Worm (Caenorhabditis elegans): Measurements from ENCODE around the gene Y51A2D.21.
A peak's percentile ranks its signal among the peaks of the same experiment; 100 is the strongest.

The Y51A2D.21 gene

ce11 chrV:18556488-18556887, 15.1 kb upstream of the Y51A2D.21 start, which contains the start of the genes ttr-24 and ttr-25:
ttr-24 (minus strand) TSS chrV:18556643.
ttr-25 (plus strand) TSS chrV:18556714.
- TF ChIP-seq rec-8 (tag; optimal IDR thresholded peaks at IDR 0.05) (no peak), ztf-25 (GFP tag; IDR thresholded peaks at IDR 0.05) (no peak), K12H6.12 (tag; optimal IDR thresholded peaks at IDR 0.05) (peak; percentile 8)

DNA sequence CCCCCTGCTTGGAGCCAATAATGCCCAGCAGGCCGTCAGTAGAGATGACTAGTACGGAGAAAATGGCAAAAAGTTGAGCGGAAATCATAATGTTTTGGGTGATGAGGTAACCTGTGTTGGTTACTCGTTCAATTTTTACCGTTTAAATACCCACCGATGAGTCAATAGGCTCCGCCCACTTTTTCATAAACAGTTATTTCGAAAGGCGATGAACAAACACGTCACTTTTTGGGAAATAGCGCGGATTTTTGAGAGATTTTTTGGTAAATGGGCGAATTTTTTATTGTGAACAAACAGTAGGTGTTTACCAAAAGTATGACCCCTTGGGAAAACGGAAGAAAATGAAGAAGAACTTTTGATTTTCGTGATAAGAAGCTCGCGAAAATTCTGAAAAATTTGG, 11.4 kb upstream of the Y51A2D.21 start, which contains the start of gene ttr-26:
Gene ttr-26 (minus strand): TSS at position 101 of the 400 bp plus-strand sequence.
- TF ChIP-seq madf-8 (GFP tag; conservative IDR thresholded peaks at IDR 0.05) (no peak), lin-26 (GFP tag; IDR thresholded peaks at IDR 0.05) (no peak), hsf-1 (GFP tag; IDR thresholded peaks at IDR 0.05) (no peak), pha-4 (tag; optimal IDR thresholded peaks at IDR 0.05) (no peak), ztf-18 (tag; optimal IDR thresholded peaks at IDR 0.05) (no peak), C06A6.2 (GFP tag; conservative IDR thresholded peaks at IDR 0.05) (no peak), snpc-4 (GFP tag; optimal IDR thresholded peaks at IDR 0.05) (no peak), snpc-4 (tag; optimal IDR thresholded peaks at IDR 0.05) (no peak), Y56A3A.18 (GFP tag; IDR thresholded peaks at IDR 0.05) (no peak), dpff-1 (tag; optimal IDR thresholded peaks at IDR 0.05) (no peak), F55B11.4 (tag; optimal IDR thresholded peaks at IDR 0.05; ENCODE audit: borderline replicate concordance, insufficient read depth) (no peak), hlh-12 (tag; optimal IDR thresholded peaks at IDR 0.05) (no peak), xnd-1 (tag; optimal IDR thresholded peaks at IDR 0.05) (no peak), unc-62 (GFP tag; optimal IDR thresholded peaks at IDR 0.05) (no peak), ekl-4 (GFP tag; IDR thresholded peaks at IDR 0.05) (no peak), madf-6 (GFP tag; IDR thresholded peaks at IDR 0.05) (no peak), ceh-27 (GFP tag; optimal IDR thresholded peaks at IDR 0.05) (no peak), lin-54 (GFP tag; optimal IDR thresholded peaks at IDR 0.05) (no peak), egl-44 (GFP tag; IDR thresholded peaks at IDR 0.05) (no peak), bed-1 (GFP tag; IDR thresholded peaks at IDR 0.05) (no peak), Y53G8AR.9 (GFP tag; conservative IDR thresholded peaks at IDR 0.05) (no peak)

ce11 chrV:18560944-18561343, 10.7 kb upstream of the Y51A2D.21 start:
- TF ChIP-seq B0019.2 (GFP tag; conservative IDR thresholded peaks at IDR 0.05) (no peak), mel-28 (tag; optimal IDR thresholded peaks at IDR 0.05; ENCODE audit: borderline replicate concordance) (no peak), Y53F4B.3 (GFP tag; IDR thresholded peaks at IDR 0.05) (no peak), sea-2 (GFP tag; IDR thresholded peaks at IDR 0.05) (no peak)

DNA sequence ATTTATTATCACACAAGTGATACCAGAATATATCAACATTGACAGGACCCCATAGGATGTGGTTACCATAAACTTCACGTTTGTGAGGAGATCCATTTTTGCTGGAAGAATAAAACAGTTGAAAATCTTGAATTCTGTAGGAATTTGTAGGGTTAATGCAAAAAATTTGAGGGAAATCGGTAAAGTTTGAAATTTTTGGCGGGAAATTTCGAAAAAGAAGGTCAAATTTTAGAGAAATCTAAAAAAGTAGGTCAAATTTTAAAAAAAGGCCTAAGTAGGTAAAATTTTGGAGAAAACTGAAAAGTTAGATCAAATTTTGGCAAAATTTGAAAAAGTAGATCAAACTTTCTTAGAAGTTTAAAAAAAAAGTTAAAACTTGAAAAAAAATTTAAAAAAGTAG, 6.8 kb upstream of the Y51A2D.21 start, which contains the start of gene srg-34:
Gene srg-34 (minus strand): TSS at position 101 of the 400 bp plus-strand sequence.
- no peak for TF ChIP-seq F22D6.2 (tag; optimal IDR thresholded peaks at IDR 0.05)
- no peak for TF ChIP-seq zim-3 (tag; optimal IDR thresholded peaks at IDR 0.05)
- no peak for TF ChIP-seq nhr-90 (tag; optimal IDR thresholded peaks at IDR 0.05)
- TF ChIP-seq attf-5 (GFP tag; optimal IDR thresholded peaks at IDR 0.05) = no peak
- no peak for TF ChIP-seq hlh-26 (GFP tag; conservative IDR thresholded peaks at IDR 0.05)
- TF ChIP-seq sptf-2 (GFP tag; optimal IDR thresholded peaks at IDR 0.05) = no peak
- no peak for TF ChIP-seq ztf-28 (GFP tag; IDR thresholded peaks at IDR 0.05)
- TF ChIP-seq mel-28 (tag; optimal IDR thresholded peaks at IDR 0.05; ENCODE audit: borderline replicate concordance) = no peak
- TF ChIP-seq him-1 (tag; optimal IDR thresholded peaks at IDR 0.05) = no peak
- no peak for TF ChIP-seq F49E8.2 (tag; optimal IDR thresholded peaks at IDR 0.05; ENCODE audit: insufficient read depth)
- TF ChIP-seq lin-54 (GFP tag; optimal IDR thresholded peaks at IDR 0.05) = no peak
- no peak for TF ChIP-seq egrh-3 (GFP tag; IDR thresholded peaks at IDR 0.05)
- TF ChIP-seq attf-6 (GFP tag; IDR thresholded peaks at IDR 0.05) = no peak
- TF ChIP-seq C06A6.2 (GFP tag; conservative IDR thresholded peaks at IDR 0.05) = no peak
- no peak for TF ChIP-seq hmg-1.2 (GFP tag; IDR thresholded peaks at IDR 0.05)
- no peak for TF ChIP-seq hsf-1 (GFP tag; IDR thresholded peaks at IDR 0.05)
- no peak for TF ChIP-seq tlf-1 (GFP tag; optimal IDR thresholded peaks at IDR 0.05)
- TF ChIP-seq atf-7 (tag; optimal IDR thresholded peaks at IDR 0.05) = no peak
- no peak for TF ChIP-seq lin-35 (GFP tag; optimal IDR thresholded peaks at IDR 0.05)

All from whole organism, young adult.